Worm (Caenorhabditis elegans) whole organism, L3 larva: Measurements from ENCODE around the gene pgph-3.
A peak's percentile ranks its signal among the peaks of the same experiment; 100 is the strongest.

Experiments
- R02D3.7 ChIP-seq: fragments of 150-350 bp; optimal IDR thresholded peaks from 2 replicates; lab custom pipeline; 2014; ENCODE audit warnings: missing biosample characterization, missing genetic modification characterization
- aly-2 ChIP-seq: fragments of 150-350 bp; optimal IDR thresholded peaks from 2 replicates; lab custom pipeline; 2014; ENCODE audit warnings: missing biosample characterization, missing genetic modification characterization
- ama-1 ChIP-seq: fragments of 150-350 bp; optimal IDR thresholded peaks from 2 replicates; lab custom pipeline; 2018
- egl-27 ChIP-seq: sonication (generic microtip); optimal IDR thresholded peaks from 4 replicates; lab custom pipeline; 2017; ENCODE audit warnings: missing biosample characterization, missing genetic modification reagents, missing genetic modification characterization
- elt-2 ChIP-seq: sonication (generic microtip); optimal IDR thresholded peaks from 2 replicates; lab custom pipeline; 2016; ENCODE audit warnings: missing genetic modification reagents, mild to moderate bottlenecking, missing genetic modification characterization, missing compliant biosample characterization
- nhr-237 ChIP-seq: fragments of 150-350 bp; optimal IDR thresholded peaks from 2 replicates; lab custom pipeline; 2014; ENCODE audit warnings: missing biosample characterization, missing genetic modification characterization
- nhr-25 ChIP-seq: sonication (generic microtip); optimal IDR thresholded peaks from 2 replicates; lab custom pipeline; 2017; ENCODE audit warnings: missing biosample characterization, missing genetic modification characterization
- nhr-28 ChIP-seq: fragments of 150-350 bp; optimal IDR thresholded peaks from 2 replicates; lab custom pipeline; 2014; ENCODE audit warnings: missing biosample characterization, missing genetic modification characterization
- pha-4 ChIP-seq: fragments of 150-350 bp; optimal IDR thresholded peaks from 2 replicates; lab custom pipeline; 2014; ENCODE audit warnings: missing biosample characterization, missing genetic modification reagents, missing genetic modification characterization
- pqm-1 ChIP-seq: fragments of 150-350 bp; optimal IDR thresholded peaks from 2 replicates; lab custom pipeline; 2017; ENCODE audit warnings: missing biosample characterization, missing genetic modification characterization, inconsistent platforms
- sea-2 ChIP-seq: fragments of 150-350 bp; sonication (generic microtip); optimal IDR thresholded peaks from 4 replicates; lab custom pipeline; 2014; ENCODE audit warnings: missing biosample characterization, missing genetic modification reagents, missing genetic modification characterization
- skn-1 ChIP-seq: fragments of 150-350 bp; optimal IDR thresholded peaks from 2 replicates; lab custom pipeline; 2014; ENCODE audit warnings: missing biosample characterization, missing genetic modification characterization
- tbx-2 ChIP-seq: sonication (generic microtip); optimal IDR thresholded peaks from 2 replicates; lab custom pipeline; 2016; ENCODE audit warnings: mild to moderate bottlenecking, missing genetic modification characterization, missing compliant biosample characterization
- unc-62 ChIP-seq: fragments of 150-350 bp; sonication (generic microtip); optimal IDR thresholded peaks from 4 replicates; lab custom pipeline; 2014; ENCODE audit warnings: missing biosample characterization, missing genetic modification reagents, missing genetic modification characterization

DNA sequence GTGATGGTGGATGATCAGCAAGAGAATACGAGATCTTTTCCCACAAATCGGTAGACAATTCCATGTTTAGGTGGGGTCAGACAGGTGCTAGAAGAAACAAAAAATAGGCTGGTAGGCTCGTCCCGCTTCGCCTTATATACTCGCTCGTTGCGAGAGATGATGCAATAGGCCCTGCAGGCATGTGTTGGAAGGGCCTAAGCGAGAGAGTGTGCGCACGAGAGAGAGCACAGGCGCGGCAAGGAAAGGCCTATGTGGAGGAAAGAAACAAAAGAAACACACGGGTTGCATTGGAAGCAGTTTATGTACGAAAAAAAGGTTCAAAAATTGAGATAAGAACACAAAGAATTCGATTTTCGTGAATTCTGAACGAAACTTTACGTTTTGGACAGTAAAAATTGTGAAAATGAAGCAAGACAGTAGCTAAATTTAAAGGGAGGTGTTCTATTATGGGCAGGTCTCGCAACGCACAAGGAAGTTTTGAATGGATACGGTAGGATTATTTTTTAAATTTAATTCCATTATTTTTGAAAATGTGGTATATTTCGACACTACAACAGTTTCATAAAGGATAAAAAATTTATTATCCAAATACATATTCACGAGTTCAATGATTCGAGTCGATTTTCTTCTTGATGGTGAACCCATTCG lies 17.2 kb upstream of the pgph-3 start, which contains the start of gene F44E7.5:
- no peak for TF ChIP-seq tbx-2
- TF ChIP-seq skn-1 (tag; lab: Kevin White, UChicago): peak; percentile 32
- TF ChIP-seq unc-62 (GFP tag; lab: Kevin White, UChicago): no peak
- no peak for TF ChIP-seq aly-2 (tag; lab: Kevin White, UChicago)
- TF ChIP-seq pha-4: peak; percentile 71
- peak; percentile 15 for TF ChIP-seq R02D3.7 (tag; lab: Kevin White, UChicago)
- TF ChIP-seq nhr-28 (tag; lab: Kevin White, UChicago): no peak
- no peak for TF ChIP-seq egl-27 (tag; lab: Kevin White, UChicago)
- no peak for TF ChIP-seq sea-2
- TF ChIP-seq nhr-237 (tag; lab: Kevin White, UChicago): no peak
- TF ChIP-seq elt-2 (tag; lab: Kevin White, UChicago): peak; percentile 86
- peak; percentile 74 for TF ChIP-seq pqm-1 (tag; lab: Kevin White, UChicago)
- peak; percentile 12 for TF ChIP-seq ama-1 (lab: Kevin White, UChicago)
- TF ChIP-seq nhr-25: peak; percentile 71
